Worm (Caenorhabditis elegans): ENCODE data around the gene W02D7.4.

ce11 chrV:8259016-8259415, 38.4 kb downstream of the W02D7.4 start, which contains the start of gene C16D9.1:
- TF ChIP-seq unc-39 (tag; optimal IDR thresholded peaks at IDR 0.05) (no peak), lin-13 (tag; optimal IDR thresholded peaks at IDR 0.05) (no peak), lin-32 (GFP tag; optimal IDR thresholded peaks at IDR 0.05) (no peak), unc-62 (GFP tag; optimal IDR thresholded peaks at IDR 0.05) (no peak), elt-3 (tag; optimal IDR thresholded peaks at IDR 0.05) (no peak), nhr-237 (tag; optimal IDR thresholded peaks at IDR 0.05) (no peak), lsy-2 (tag; optimal IDR thresholded peaks at IDR 0.05) (no peak), ztf-11 (tag; optimal IDR thresholded peaks at IDR 0.05) (no peak), nhr-28 (tag; optimal IDR thresholded peaks at IDR 0.05) (no peak), nhr-12 (tag; optimal IDR thresholded peaks at IDR 0.05) (no peak)
